Worm (Caenorhabditis elegans): Measurements from ENCODE around the gene thn-6.

The thn-6 gene

ce11 chrIV:5277752-5278151 is 49.0 kb downstream of the thn-6 start, which contains the start of gene F36H12.17:
Gene F36H12.17, minus strand, starts transcription at chrIV:5277852.
- TF ChIP-seq dmd-4 (tag; optimal IDR thresholded peaks at IDR 0.05) (no peak), sem-4 (tag; optimal IDR thresholded peaks at IDR 0.05) (no peak), peb-1 (tag; optimal IDR thresholded peaks at IDR 0.05) (no peak), lin-11 (tag; optimal IDR thresholded peaks at IDR 0.05) (no peak), ZK546.5 (tag; optimal IDR thresholded peaks at IDR 0.05) (no peak), gmeb-1 (tag; optimal IDR thresholded peaks at IDR 0.05) (no peak), lin-39 (tag; optimal IDR thresholded peaks at IDR 0.05) (no peak), Y55F3AM.14 (GFP tag; optimal IDR thresholded peaks at IDR 0.05) (no peak), ceh-82 (tag; optimal IDR thresholded peaks at IDR 0.05) (no peak), nhr-237 (tag; optimal IDR thresholded peaks at IDR 0.05) (no peak), C34F6.9 (tag; optimal IDR thresholded peaks at IDR 0.05) (no peak), zag-1 (tag; optimal IDR thresholded peaks at IDR 0.05) (no peak), ztf-4 (tag; optimal IDR thresholded peaks at IDR 0.05) (no peak), blmp-1 (tag; optimal IDR thresholded peaks at IDR 0.05; ENCODE audit: insufficient read depth) (no peak), nhr-11 (tag; optimal IDR thresholded peaks at IDR 0.05) (no peak), elt-3 (tag; optimal IDR thresholded peaks at IDR 0.05) (no peak), nhr-6 (tag; optimal IDR thresholded peaks at IDR 0.05) (no peak)
